Fruit fly (Drosophila melanogaster): Measurements from ENCODE around the gene CG32264.

Gene CG32264

DNA sequence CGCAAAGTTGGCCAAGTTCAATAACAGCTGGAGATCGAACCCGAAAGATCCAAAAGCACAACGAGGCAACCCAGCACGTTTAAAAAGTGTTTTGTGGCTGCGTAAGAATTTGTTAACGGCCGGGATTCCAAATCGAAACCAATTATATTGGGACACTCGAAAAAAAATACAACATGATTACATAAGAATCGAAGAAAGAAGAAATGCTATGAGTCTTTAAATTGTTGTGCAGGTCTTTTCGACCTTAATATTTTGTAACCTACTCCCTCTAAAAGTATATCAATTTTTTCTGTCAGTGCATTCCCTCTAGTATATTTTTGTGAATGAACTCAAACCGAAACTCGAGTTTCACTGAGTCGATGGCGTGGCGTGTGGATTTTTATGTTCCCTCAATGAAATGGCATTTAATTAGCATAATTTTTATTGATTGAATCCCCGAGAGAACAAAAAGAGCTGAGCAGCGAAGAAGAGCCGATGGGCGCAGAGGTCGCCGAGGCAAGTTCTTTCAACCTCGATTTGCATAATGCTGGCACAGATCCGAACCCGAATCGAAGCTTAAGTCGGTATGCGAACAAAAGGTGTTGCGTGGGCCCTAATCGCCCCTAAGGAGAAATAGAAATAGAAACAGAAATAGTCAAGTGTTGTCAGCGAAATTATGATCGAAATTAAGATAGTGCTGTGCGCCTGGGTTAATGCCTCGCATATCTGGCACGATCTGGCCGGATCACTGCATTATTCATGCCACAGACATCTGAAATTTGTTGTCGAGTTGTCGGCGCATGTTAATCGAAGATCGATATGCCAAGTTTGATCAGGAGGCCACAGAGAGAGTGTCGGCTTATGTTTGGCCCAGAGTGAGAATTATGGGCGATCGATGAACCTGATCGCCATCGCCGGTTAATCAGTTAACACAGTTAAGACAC is 140.7 kb downstream of the CG32264 start (continued):
- peak; percentile 0 for TF ChIP-seq caup (GFP tag; optimal IDR thresholded peaks at IDR 0.05; ENCODE audit: severe bottlenecking)
- peak; percentile 76 for TF ChIP-seq sens (GFP tag)
- TF ChIP-seq sisA (GFP tag; IDR thresholded peaks at IDR 0.05), result peak; percentile 19; the same call in 1 of the 2 replicates
- TF ChIP-seq bcd (GFP tag; optimal IDR thresholded peaks at IDR 0.05), result peak; percentile 7
- peak; percentile 31 for TF ChIP-seq CG2875 (GFP tag; optimal IDR thresholded peaks at IDR 0.05)
- no peak for TF ChIP-seq kah (GFP tag; optimal IDR thresholded peaks at IDR 0.05)
- no peak; the same call in 2 of the 3 replicates for TF ChIP-seq ase (GFP tag; IDR thresholded peaks at IDR 0.05)
- no peak for TF ChIP-seq CG30020 (tag; optimal IDR thresholded peaks at IDR 0.05)
- TF ChIP-seq oc (tag; optimal IDR thresholded peaks at IDR 0.05), result peak; percentile 60
- peak; percentile 50 for TF ChIP-seq Xrp1 (GFP tag; IDR thresholded peaks at IDR 0.05)
- no peak for TF ChIP-seq CG8281 (tag; optimal IDR thresholded peaks at IDR 0.05)
- no peak for TF ChIP-seq CG5953 (GFP tag; IDR thresholded peaks at IDR 0.05)
- no peak for TF ChIP-seq CG7372 (GFP tag; IDR thresholded peaks at IDR 0.05)
- no peak for TF ChIP-seq CG4854 (GFP tag; optimal IDR thresholded peaks at IDR 0.05)
- no peak for TF ChIP-seq p53 (GFP tag; optimal IDR thresholded peaks at IDR 0.05)
- TF ChIP-seq CG2202 (tag; optimal IDR thresholded peaks at IDR 0.05), result peak; percentile 52
- TF ChIP-seq CG4617 (GFP tag; optimal IDR thresholded peaks at IDR 0.05; ENCODE audit: borderline replicate concordance), result no peak
- no peak for TF ChIP-seq HLH4C (GFP tag; IDR thresholded peaks at IDR 0.05; ENCODE audit: partially characterized antibody)
- no peak for TF ChIP-seq Gug (GFP tag; IDR thresholded peaks at IDR 0.05)
- no peak for TF ChIP-seq Awh (GFP tag; IDR thresholded peaks at IDR 0.05)
- no peak for TF ChIP-seq br (optimal IDR thresholded peaks at IDR 0.05)
- peak; percentile 16 to 18 for TF ChIP-seq Hr51 (GFP tag; optimal IDR thresholded peaks at IDR 0.05)
- TF ChIP-seq CG12659 (GFP tag; optimal IDR thresholded peaks at IDR 0.05), result peak; percentile 47
- TF ChIP-seq scrt (GFP tag; optimal IDR thresholded peaks at IDR 0.05), result no peak
- TF ChIP-seq C15 (GFP tag; IDR thresholded peaks at IDR 0.05), result no peak
- TF ChIP-seq CG2199 (GFP tag; IDR thresholded peaks at IDR 0.05), result no peak
- TF ChIP-seq CG10274 (GFP tag; optimal IDR thresholded peaks at IDR 0.05), result no peak
- TF ChIP-seq CG31224 (GFP tag; IDR thresholded peaks at IDR 0.05), result no peak
- peak; percentile 62 for TF ChIP-seq CoRest (tag; optimal IDR thresholded peaks at IDR 0.05)
- no peak for TF ChIP-seq CG7271 (tag; optimal IDR thresholded peaks at IDR 0.05)
- TF ChIP-seq CG17912 (GFP tag; optimal IDR thresholded peaks at IDR 0.05), result no peak
- no peak for TF ChIP-seq dati (GFP tag; IDR thresholded peaks at IDR 0.05)
- peak; percentile 50 for TF ChIP-seq gsb-n (tag; optimal IDR thresholded peaks at IDR 0.05)
- TF ChIP-seq MESR4 (GFP tag; optimal IDR thresholded peaks at IDR 0.05), result no peak
- no peak for TF ChIP-seq Drgx (GFP tag; IDR thresholded peaks at IDR 0.05)
- TF ChIP-seq lmd (GFP tag; IDR thresholded peaks at IDR 0.05), result peak; percentile 59
- no peak for TF ChIP-seq ranshi (GFP tag; IDR thresholded peaks at IDR 0.05)
- TF ChIP-seq CkIIα-i1 (GFP tag; IDR thresholded peaks at IDR 0.05), result no peak
- TF ChIP-seq sna (GFP tag; IDR thresholded peaks at IDR 0.05; ENCODE audit: partially characterized antibody), result no peak
- TF ChIP-seq CG11723 (GFP tag; optimal IDR thresholded peaks at IDR 0.05), result peak; percentile 14
- no peak for TF ChIP-seq CG8359 (GFP tag; optimal IDR thresholded peaks at IDR 0.05; ENCODE audit: borderline replicate concordance)
- TF ChIP-seq CG4820 (GFP tag; optimal IDR thresholded peaks at IDR 0.05), result no peak
- no peak for TF ChIP-seq Tbp (GFP tag; optimal IDR thresholded peaks at IDR 0.05)
- no peak for TF ChIP-seq tin (GFP tag; optimal IDR thresholded peaks at IDR 0.05)
- no peak for TF ChIP-seq hb (GFP tag; IDR thresholded peaks at IDR 0.05; ENCODE audit: partially characterized antibody)
- TF ChIP-seq CG12104 (GFP tag; optimal IDR thresholded peaks at IDR 0.05), result no peak
- no peak for TF ChIP-seq CG18599 (GFP tag; optimal IDR thresholded peaks at IDR 0.05)
- TF ChIP-seq repo (GFP tag; optimal IDR thresholded peaks at IDR 0.05), result no peak
- peak; percentile 7 for TF ChIP-seq CG12744 (GFP tag; optimal IDR thresholded peaks at IDR 0.05)
